Worm (Caenorhabditis elegans): ENCODE results near the gene pigk-1.

Gene pigk-1

ce11 chrIV:11146962-11147470 is 37.2 kb upstream of the pigk-1 start, which contains the start of gene pigq-1 (continued):
- peak; percentile 49 for TF ChIP-seq spr-3 (GFP tag; optimal IDR thresholded peaks at IDR 0.05)
- TF ChIP-seq pqm-1 (tag; optimal IDR thresholded peaks at IDR 0.05): no peak
- TF ChIP-seq daf-16 (GFP tag; optimal IDR thresholded peaks at IDR 0.05): peak in 1 of 2 experiments; percentile 40
- peak; percentile 49 for TF ChIP-seq daf-16 (tag; optimal IDR thresholded peaks at IDR 0.05)
- TF ChIP-seq nhr-76 (tag; optimal IDR thresholded peaks at IDR 0.05): no peak
- peak; percentile 61; the same call in 1 of the 2 replicates for TF ChIP-seq zfp-3 (GFP tag; conservative IDR thresholded peaks at IDR 0.05)
- TF ChIP-seq fkh-10 (GFP tag; optimal IDR thresholded peaks at IDR 0.05): no peak
- TF ChIP-seq ztf-11 (tag; optimal IDR thresholded peaks at IDR 0.05): no peak
- no peak for TF ChIP-seq daf-8 (GFP tag; IDR thresholded peaks at IDR 0.05)
- TF ChIP-seq sdz-12 (GFP tag; optimal IDR thresholded peaks at IDR 0.05): no peak
- no peak for TF ChIP-seq lir-3 (tag; optimal IDR thresholded peaks at IDR 0.05)
- no peak for TF ChIP-seq hmg-1.1 (GFP tag; IDR thresholded peaks at IDR 0.05)
- no peak for TF ChIP-seq ceh-44 (GFP tag; IDR thresholded peaks at IDR 0.05)
- peak; percentile 6 for TF ChIP-seq zip-2 (tag; optimal IDR thresholded peaks at IDR 0.05)
- TF ChIP-seq ama-1 (optimal IDR thresholded peaks at IDR 0.05): peak; percentile 89
- no peak for TF ChIP-seq arid-1 (GFP tag; conservative IDR thresholded peaks at IDR 0.05)
- TF ChIP-seq dve-1 (tag; optimal IDR thresholded peaks at IDR 0.05; ENCODE audit: insufficient read depth): peak; percentile 20
- no peak for TF ChIP-seq duxl-1 (tag; optimal IDR thresholded peaks at IDR 0.05; ENCODE audit: poor library complexity)
- no peak for TF ChIP-seq hlh-11 (tag; optimal IDR thresholded peaks at IDR 0.05)
- TF ChIP-seq dmd-9 (GFP tag; IDR thresholded peaks at IDR 0.05): no peak
- 0 out of 2 replicates have a peak, but pooled peaks have one; percentile 28 for TF ChIP-seq daf-19 (GFP tag; conservative IDR thresholded peaks at IDR 0.05)
- TF ChIP-seq madf-5 (GFP tag; IDR thresholded peaks at IDR 0.05): 0 out of 4 replicates have a peak, but pooled peaks of 1 of the 2 experiments have one; percentile 24
- TF ChIP-seq hif-1 (tag; optimal IDR thresholded peaks at IDR 0.05): no peak
- no peak for TF ChIP-seq F44E2.7 (GFP tag; IDR thresholded peaks at IDR 0.05)
- peak; percentile 16 for TF ChIP-seq nhr-237 (tag; optimal IDR thresholded peaks at IDR 0.05)
- TF ChIP-seq mes-2 (tag; optimal IDR thresholded peaks at IDR 0.05; ENCODE audit: poor library complexity, severe bottlenecking): peak; percentile 16
- TF ChIP-seq ZK546.5 (tag; optimal IDR thresholded peaks at IDR 0.05): no peak
- TF ChIP-seq gei-8 (GFP tag; optimal IDR thresholded peaks at IDR 0.05): peak; percentile 31
- TF ChIP-seq mxl-2 (GFP tag; conservative IDR thresholded peaks at IDR 0.05): no peak
- no peak for TF ChIP-seq egl-43 (GFP tag; IDR thresholded peaks at IDR 0.05)
- peak; percentile 65 for TF ChIP-seq lin-38 (GFP tag; IDR thresholded peaks at IDR 0.05)
- peak; percentile 77 for TF ChIP-seq nhr-102 (tag; optimal IDR thresholded peaks at IDR 0.05)
- TF ChIP-seq nhr-48 (tag; optimal IDR thresholded peaks at IDR 0.05): peak; percentile 40
- TF ChIP-seq Y105C5A.15 (GFP tag; IDR thresholded peaks at IDR 0.05): 0 out of 2 replicates have a peak, but pooled peaks have one; percentile 54
- no peak for TF ChIP-seq nhr-25 (tag; optimal IDR thresholded peaks at IDR 0.05; ENCODE audit: borderline replicate concordance, insufficient read depth)

ce11 chrIV:11146492-11146891 is 36.7 kb upstream of the pigk-1 start:
- TF ChIP-seq aha-1 (tag): peak; percentile 98
- TF ChIP-seq aly-2 (tag; optimal IDR thresholded peaks at IDR 0.05): no peak
- TF ChIP-seq lim-7 (GFP tag; IDR thresholded peaks at IDR 0.05): no peak
- no peak for TF ChIP-seq spr-1 (tag; optimal IDR thresholded peaks at IDR 0.05)

- TF ChIP-seq pha-4 (GFP tag; IDR thresholded peaks at IDR 0.05) (peak; percentile 64; the same call in 1 of the 2 replicates), pha-4 (tag; optimal IDR thresholded peaks at IDR 0.05) (no peak), arid-1 (GFP tag; conservative IDR thresholded peaks at IDR 0.05) (peak; percentile 80), hlh-11 (tag; optimal IDR thresholded peaks at IDR 0.05) (no peak), F49E8.2 (tag; optimal IDR thresholded peaks at IDR 0.05; ENCODE audit: borderline replicate concordance) (peak; percentile 89), lin-38 (GFP tag; IDR thresholded peaks at IDR 0.05) (peak; percentile 62), lin-39 (tag; optimal IDR thresholded peaks at IDR 0.05) (no peak), mxl-3 (GFP tag; optimal IDR thresholded peaks at IDR 0.05) (no peak), zfp-3 (GFP tag; conservative IDR thresholded peaks at IDR 0.05) (0 out of 2 replicates have a peak, but pooled peaks have one; percentile 30), madf-9 (GFP tag; conservative IDR thresholded peaks at IDR 0.05) (no peak), set-16 (GFP tag; IDR thresholded peaks at IDR 0.05) (no peak), snpc-1.2 (GFP tag; IDR thresholded peaks at IDR 0.05) (0 out of 2 replicates have a peak, but pooled peaks have one; percentile 15), F44E2.7 (GFP tag; IDR thresholded peaks at IDR 0.05) (no peak), hmg-1.1 (GFP tag; IDR thresholded peaks at IDR 0.05) (no peak), Y105C5A.15 (GFP tag; IDR thresholded peaks at IDR 0.05) (no peak), duxl-1 (tag; optimal IDR thresholded peaks at IDR 0.05; ENCODE audit: poor library complexity) (no peak), Y48G9A.11 (GFP tag; IDR thresholded peaks at IDR 0.05) (0 out of 2 replicates have a peak, but pooled peaks have one; percentile 6), ama-1 (optimal IDR thresholded peaks at IDR 0.05) (no peak)
These were observed 36.1 kb upstream of the pigk-1 start for ce11 chrIV:11145929-11146339.
